Worm (Caenorhabditis elegans): Measurements from ENCODE around the gene vhl-1.

Gene vhl-1

DNA sequence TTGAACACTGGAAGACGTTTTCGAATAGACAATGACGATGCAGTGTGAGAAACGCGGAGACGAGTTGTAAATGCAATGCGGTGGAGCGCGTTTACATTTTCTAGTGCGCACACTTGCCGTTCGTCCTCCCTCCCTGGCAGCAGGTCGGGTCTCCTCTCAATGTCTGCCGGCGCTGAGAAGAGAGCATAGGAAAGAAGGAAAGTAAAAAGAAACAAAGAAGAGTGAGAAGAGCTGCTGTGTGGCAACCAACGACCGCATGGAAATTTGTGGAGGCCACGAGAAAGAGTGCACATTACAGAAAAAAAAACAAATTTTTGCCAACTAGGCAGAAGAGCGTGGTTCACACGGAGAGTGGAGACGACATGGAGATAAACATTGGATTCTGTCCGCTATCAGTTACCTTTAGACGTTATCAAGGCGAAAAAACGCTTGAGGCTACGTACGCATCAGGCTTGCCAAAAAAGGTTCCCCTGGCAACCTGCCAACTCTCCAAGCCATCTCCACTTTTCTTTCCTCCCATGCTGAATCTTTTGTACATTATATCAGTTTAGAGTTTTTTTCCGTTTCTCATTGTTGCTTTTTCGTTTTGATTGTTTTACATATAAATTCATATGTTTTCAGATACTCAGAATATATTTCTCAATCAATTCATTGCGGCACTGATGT is 7.4 kb upstream of the vhl-1 start, which contains the start of the genes snrp-40.1 and F08G12.3:
Gene snrp-40.1, minus strand, starts transcription at position 143 of the 666 bp plus-strand sequence.
Gene F08G12.3, plus strand, starts transcription at position 616 of the 666 bp plus-strand sequence.
- peak; percentile 93 for TF ChIP-seq lin-38 (GFP tag; IDR thresholded peaks at IDR 0.05)
- TF ChIP-seq lin-13 (GFP tag; optimal IDR thresholded peaks at IDR 0.05): peak; percentile 28
- TF ChIP-seq Y105C5A.15 (GFP tag; IDR thresholded peaks at IDR 0.05): no peak
- TF ChIP-seq snpc-4 (tag; optimal IDR thresholded peaks at IDR 0.05): no peak
- TF ChIP-seq lsy-2 (tag; optimal IDR thresholded peaks at IDR 0.05): peak; percentile 53 to 85
- TF ChIP-seq ztf-7 (tag; optimal IDR thresholded peaks at IDR 0.05): no peak
- peak; percentile 90 for TF ChIP-seq fkh-10 (GFP tag; optimal IDR thresholded peaks at IDR 0.05)
- peak; percentile 94 for TF ChIP-seq nhr-11 (tag; optimal IDR thresholded peaks at IDR 0.05)
- TF ChIP-seq nhr-77 (tag; optimal IDR thresholded peaks at IDR 0.05): peak; percentile 78
- no peak for TF ChIP-seq ZK337.2 (GFP tag; IDR thresholded peaks at IDR 0.05)
- peak; percentile 68 for TF ChIP-seq nhr-48 (tag; optimal IDR thresholded peaks at IDR 0.05)
- TF ChIP-seq nhr-25 (tag; optimal IDR thresholded peaks at IDR 0.05; ENCODE audit: borderline replicate concordance, insufficient read depth): peak; percentile 71
- peak; percentile 73 for TF ChIP-seq egl-43 (GFP tag; IDR thresholded peaks at IDR 0.05)
- TF ChIP-seq dmd-6 (GFP tag; IDR thresholded peaks at IDR 0.05): peak; percentile 79
- peak; percentile 89 for TF ChIP-seq rbr-2 (tag; optimal IDR thresholded peaks at IDR 0.05)
- peak; percentile 93 for TF ChIP-seq mxl-3 (GFP tag; optimal IDR thresholded peaks at IDR 0.05)
- TF ChIP-seq madf-5 (GFP tag; IDR thresholded peaks at IDR 0.05): no peak
- TF ChIP-seq nhr-28 (tag; optimal IDR thresholded peaks at IDR 0.05): peak; percentile 97
- peak; percentile 50; the same call in 1 of the 2 replicates for TF ChIP-seq tra-1 (GFP tag; IDR thresholded peaks at IDR 0.05)
- TF ChIP-seq ceh-28 (tag; optimal IDR thresholded peaks at IDR 0.05): no peak
- TF ChIP-seq jun-1 (tag; optimal IDR thresholded peaks at IDR 0.05): peak; percentile 14
- no peak for TF ChIP-seq daf-12 (tag; optimal IDR thresholded peaks at IDR 0.05)
- TF ChIP-seq spr-1 (tag; optimal IDR thresholded peaks at IDR 0.05): peak; percentile 35
- TF ChIP-seq T26A8.4 (GFP tag; IDR thresholded peaks at IDR 0.05): peak; percentile 51; the same call in 1 of the 2 replicates
- peak; percentile 27 for TF ChIP-seq madf-9 (GFP tag; conservative IDR thresholded peaks at IDR 0.05)
- peak; percentile 94 for TF ChIP-seq mep-1 (tag; optimal IDR thresholded peaks at IDR 0.05)
- TF ChIP-seq mes-2 (tag; optimal IDR thresholded peaks at IDR 0.05; ENCODE audit: poor library complexity, severe bottlenecking): peak; percentile 88
- TF ChIP-seq daf-16 (GFP tag; optimal IDR thresholded peaks at IDR 0.05): peak in 1 of 2 experiments; percentile 59
- peak; percentile 83 for TF ChIP-seq daf-16 (tag; optimal IDR thresholded peaks at IDR 0.05)
- TF ChIP-seq hif-1 (tag; optimal IDR thresholded peaks at IDR 0.05): peak in 1 of 2 experiments; percentile 75
- TF ChIP-seq arid-1 (GFP tag; conservative IDR thresholded peaks at IDR 0.05): peak; percentile 47; the same call in 1 of the 2 replicates
- no peak for TF ChIP-seq dmd-8 (GFP tag; IDR thresholded peaks at IDR 0.05)
- TF ChIP-seq zfp-3 (GFP tag; conservative IDR thresholded peaks at IDR 0.05): no peak
- peak; percentile 28 for TF ChIP-seq nhr-102 (tag; optimal IDR thresholded peaks at IDR 0.05)
- TF ChIP-seq hmg-1.1 (GFP tag; IDR thresholded peaks at IDR 0.05): peak; percentile 92
- no peak for TF ChIP-seq saeg-2 (GFP tag; IDR thresholded peaks at IDR 0.05)
- peak; percentile 30; the same call in 1 of the 2 replicates for TF ChIP-seq vab-7 (GFP tag; IDR thresholded peaks at IDR 0.05)
- TF ChIP-seq unc-62 (GFP tag; optimal IDR thresholded peaks at IDR 0.05 in 1 of 2): peak in 1 of 2 experiments; percentile 81
- no peak for TF ChIP-seq unc-62 (tag; optimal IDR thresholded peaks at IDR 0.05)
- TF ChIP-seq ceh-20 (GFP tag; IDR thresholded peaks at IDR 0.05): 0 out of 2 replicates have a peak, but pooled peaks have one; percentile 33
- peak; percentile 70 for TF ChIP-seq pqm-1 (tag; optimal IDR thresholded peaks at IDR 0.05)
- peak; percentile 62 for TF ChIP-seq dpl-1 (GFP tag; optimal IDR thresholded peaks at IDR 0.05)
- TF ChIP-seq mdl-1 (tag; optimal IDR thresholded peaks at IDR 0.05): peak; percentile 59 to 88
- no peak for TF ChIP-seq nhr-111 (GFP tag; optimal IDR thresholded peaks at IDR 0.05)
- peak; percentile 57 for TF ChIP-seq F37D6.2 (tag; optimal IDR thresholded peaks at IDR 0.05)
- TF ChIP-seq ztf-11 (tag; optimal IDR thresholded peaks at IDR 0.05): no peak
- TF ChIP-seq sdz-12 (GFP tag; optimal IDR thresholded peaks at IDR 0.05): no peak
- TF ChIP-seq nhr-6 (tag; optimal IDR thresholded peaks at IDR 0.05): peak; percentile 86
- peak; percentile 92 for TF ChIP-seq hlh-11 (tag; optimal IDR thresholded peaks at IDR 0.05)
- TF ChIP-seq hlh-30 (tag; optimal IDR thresholded peaks at IDR 0.05; ENCODE audit: insufficient read depth): peak; percentile 90

All from whole organism, L4 larva.